Worm (Caenorhabditis elegans) whole organism, mixed stage, embryonic: ENCODE measurements around the gene rnp-3.
"Not testable (repeated sequence)": the region's sequence is repeated elsewhere in the genome, so short reads cannot be mapped to it uniquely, and the experiment has no call there.

Experiments used
- bed-3 ChIP-seq: fragments of 200-800 bp; sonication (Bioruptor generic); optimal IDR thresholded peaks from 3 replicates; lab custom pipeline; 2018; ENCODE audit warnings: mild to moderate bottlenecking, missing genetic modification characterization, moderate library complexity, missing compliant biosample characterization
- ceh-39 ChIP-seq: fragments of 150-350 bp; optimal IDR thresholded peaks from 2 replicates; lab custom pipeline; 2014; ENCODE audit warnings: missing biosample characterization, missing genetic modification characterization
- ces-1 ChIP-seq: fragments of 150-350 bp; optimal IDR thresholded peaks from 2 replicates; lab custom pipeline; 2014; ENCODE audit warnings: missing biosample characterization, missing genetic modification reagents, missing genetic modification characterization
- cnd-1 ChIP-seq: fragments of 200-800 bp; sonication (Bioruptor generic); optimal IDR thresholded peaks from 2 replicates; lab custom pipeline; 2018; ENCODE audit warnings: mild to moderate bottlenecking, missing genetic modification characterization, missing compliant biosample characterization
- drap-1 ChIP-seq: fragments of 200-800 bp; sonication (Bioruptor generic); optimal IDR thresholded peaks from 3 replicates; lab custom pipeline; 2018; ENCODE audit warnings: mild to moderate bottlenecking, missing genetic modification characterization, missing compliant biosample characterization
- elt-1 ChIP-seq: sonication (generic microtip); optimal IDR thresholded peaks from 2 replicates; lab custom pipeline; 2017; ENCODE audit warnings: missing genetic modification characterization, mild to moderate bottlenecking, missing compliant biosample characterization, antibody characterized with exemption, moderate library complexity, borderline replicate concordance; ENCODE audit not compliant: insufficient read depth
- elt-3 ChIP-seq: fragments of 150-350 bp; optimal IDR thresholded peaks from 2 replicates; lab custom pipeline; 2014; ENCODE audit warnings: missing biosample characterization, missing genetic modification characterization
- flh-1 ChIP-seq: fragments of 200-800 bp; sonication (Bioruptor generic); optimal IDR thresholded peaks from 2 replicates; lab custom pipeline; 2018; ENCODE audit warnings: mild to moderate bottlenecking, missing genetic modification characterization, moderate library complexity, missing compliant biosample characterization
- hlh-1 ChIP-seq: fragments of 150-350 bp; optimal IDR thresholded peaks from 2 replicates; lab custom pipeline; 2014; ENCODE audit warnings: missing biosample characterization, missing genetic modification reagents, missing genetic modification characterization
- mls-2 ChIP-seq: sonication (generic microtip); optimal IDR thresholded peaks from 2 replicates; lab custom pipeline; 2016; ENCODE audit warnings: mild to moderate bottlenecking, missing genetic modification characterization, moderate library complexity, missing compliant biosample characterization
- nhr-12 ChIP-seq: fragments of 150-350 bp; optimal IDR thresholded peaks from 2 replicates; lab custom pipeline; 2014; ENCODE audit warnings: missing biosample characterization, missing genetic modification characterization
- nhr-2 ChIP-seq: fragments of 150-350 bp; optimal IDR thresholded peaks from 2 replicates; lab custom pipeline; 2014; ENCODE audit warnings: missing biosample characterization, missing genetic modification characterization
- nhr-237 ChIP-seq: fragments of 150-350 bp; optimal IDR thresholded peaks from 2 replicates; lab custom pipeline; 2014; ENCODE audit warnings: missing biosample characterization, missing genetic modification characterization
- nhr-28 ChIP-seq: fragments of 150-350 bp; optimal IDR thresholded peaks from 2 replicates; lab custom pipeline; 2014; ENCODE audit warnings: missing biosample characterization, missing genetic modification characterization
- nhr-76 ChIP-seq: sonication (generic microtip); optimal IDR thresholded peaks from 2 replicates; lab custom pipeline; 2017; ENCODE audit warnings: missing biosample characterization, missing genetic modification characterization
- pha-4 ChIP-seq: fragments of 150-350 bp; optimal IDR thresholded peaks from 2 replicates; lab custom pipeline; 2018; ENCODE audit warnings: missing biosample characterization, missing genetic modification reagents, missing genetic modification characterization
- sem-2 ChIP-seq: fragments of 200-800 bp; sonication (Bioruptor generic); optimal IDR thresholded peaks from 2 replicates; lab custom pipeline; 2018; ENCODE audit warnings: mild to moderate bottlenecking, missing genetic modification characterization, missing compliant biosample characterization
- snpc-4 ChIP-seq: fragments of 150-350 bp; optimal IDR thresholded peaks from 2 replicates; lab custom pipeline; 2014; ENCODE audit warnings: missing biosample characterization, missing genetic modification characterization
- sptf-1 ChIP-seq: sonication (generic microtip); optimal IDR thresholded peaks from 2 replicates; lab custom pipeline; 2017; ENCODE audit warnings: mild to moderate bottlenecking, missing genetic modification characterization, moderate library complexity, missing compliant biosample characterization
- tbx-8 ChIP-seq: fragments of 200-800 bp; sonication (Bioruptor generic); optimal IDR thresholded peaks from 2 replicates; lab custom pipeline; 2018; ENCODE audit warnings: mild to moderate bottlenecking, missing genetic modification characterization, moderate library complexity, missing compliant biosample characterization
- unc-120 ChIP-seq: sonication (generic microtip); optimal IDR thresholded peaks from 2 replicates; lab custom pipeline; 2017; ENCODE audit warnings: missing genetic modification characterization, missing compliant biosample characterization; ENCODE audit not compliant: poor library complexity, severe bottlenecking
- unc-39 ChIP-seq: fragments of 150-350 bp; optimal IDR thresholded peaks from 2 replicates; lab custom pipeline; 2014; ENCODE audit warnings: missing biosample characterization, missing genetic modification characterization
- unc-62 ChIP-seq: fragments of 150-350 bp; optimal IDR thresholded peaks from 2 replicates; lab custom pipeline; 2014; ENCODE audit warnings: missing biosample characterization, missing genetic modification reagents, missing genetic modification characterization
- zip-8 ChIP-seq: fragments of 150-350 bp; optimal IDR thresholded peaks from 2 replicates; lab custom pipeline; 2014; ENCODE audit warnings: missing biosample characterization, missing genetic modification characterization
- ztf-11 ChIP-seq: fragments of 150-350 bp; optimal IDR thresholded peaks from 2 replicates; lab custom pipeline; 2014; ENCODE audit warnings: missing biosample characterization, missing genetic modification characterization

rnp-3 gene

ce11 chrIV:4173789-4174188 is at the start of gene rnp-3:
rnp-3 (plus strand) TSS chrIV:4174089.
- TF ChIP-seq elt-1: no peak
- TF ChIP-seq nhr-76 (tag; lab: Kevin White, UChicago): no peak
- TF ChIP-seq bed-3 (GFP tag; lab: Kevin White, UChicago): no peak
- TF ChIP-seq flh-1 (GFP tag; lab: Kevin White, UChicago): no peak
- TF ChIP-seq unc-120 (tag; lab: Kevin White, UChicago): no peak
- TF ChIP-seq hlh-1: no peak
- no peak for TF ChIP-seq zip-8
- TF ChIP-seq elt-3 (tag; lab: Kevin White, UChicago): no peak
- no peak for TF ChIP-seq unc-62 (GFP tag; lab: Kevin White, UChicago)
- TF ChIP-seq sptf-1 (tag; lab: Kevin White, UChicago): no peak
- TF ChIP-seq cnd-1 (tag; lab: Kevin White, UChicago): no peak

- TF ChIP-seq snpc-4; drap-1 (GFP tag; lab: Kevin White, UChicago); ztf-11 (tag; lab: Kevin White, UChicago): not testable (repeated sequence)
- TF ChIP-seq, all 35 proteins: peak for 0; not testable (repeated sequence) for 35
Measured at ce11 chrIV:4125657-4126056, 48.2 kb upstream of the rnp-3 start, which contains the start of gene F49F1.7. F49F1.7 (minus strand) TSS chrIV:4125757.

DNA sequence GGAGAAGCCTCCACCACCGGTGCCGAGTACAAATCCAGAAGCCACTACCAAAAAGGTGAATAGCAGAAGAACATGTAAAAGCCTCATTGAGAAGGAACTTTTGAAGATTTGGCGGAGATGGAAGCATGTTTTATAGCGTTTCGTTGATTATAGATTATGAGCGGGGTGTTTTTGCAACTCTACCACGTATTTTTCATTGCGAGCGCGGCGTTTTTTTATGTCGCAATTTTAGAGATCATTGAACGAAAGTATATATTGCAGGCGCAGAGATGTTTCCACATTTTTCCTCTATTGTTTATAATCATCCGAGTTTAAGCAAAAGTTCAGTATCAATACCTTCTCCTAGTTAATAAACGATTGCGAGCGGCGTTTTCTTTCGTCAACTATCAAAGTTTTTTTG is 38.1 kb upstream of the rnp-3 start, which contains the start of gene F49F1.17:
TSS of gene F49F1.17 (minus strand) at position 101 of the 400 bp plus-strand sequence.
- TF ChIP-seq nhr-28 (tag; lab: Kevin White, UChicago) (no peak), nhr-237 (no peak), hlh-1 (no peak), drap-1 (GFP tag; lab: Kevin White, UChicago) (no peak), unc-62 (GFP tag; lab: Kevin White, UChicago) (no peak), ces-1 (no peak), mls-2 (tag; lab: Kevin White, UChicago) (no peak), sptf-1 (tag; lab: Kevin White, UChicago) (no peak), nhr-12 (no peak), flh-1 (GFP tag; lab: Kevin White, UChicago) (no peak), bed-3 (GFP tag; lab: Kevin White, UChicago) (no peak), snpc-4 (no peak), nhr-2 (tag; lab: Kevin White, UChicago) (no peak)
- TF ChIP-seq, all 35 proteins: peak for 0

DNA sequence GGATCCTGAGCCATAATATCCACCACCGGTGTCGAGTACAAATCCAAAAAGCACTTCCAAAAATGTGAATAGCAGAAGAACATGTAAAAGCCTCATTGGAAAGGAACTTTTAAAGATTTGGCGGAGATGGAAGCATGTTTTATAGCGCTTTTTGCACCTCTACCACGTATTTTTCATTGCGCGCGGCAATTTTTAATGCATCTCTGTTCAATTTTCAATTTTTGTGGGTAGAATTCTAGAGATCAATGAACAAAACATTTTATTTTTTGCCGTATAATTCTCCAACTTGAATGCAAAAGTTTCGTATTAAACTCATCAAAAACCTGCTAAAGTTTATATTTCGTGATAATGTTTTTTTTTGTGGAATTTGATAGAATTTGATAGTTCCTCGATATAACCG is 36.4 kb upstream of the rnp-3 start, which contains the start of gene F49F1.9:
TSS of gene F49F1.9 (minus strand) at position 101 of the 400 bp plus-strand sequence.
- TF ChIP-seq sem-2 (GFP tag; lab: Kevin White, UChicago) (no peak), ceh-39 (no peak)
- TF ChIP-seq, all 35 proteins: peak for 0

DNA sequence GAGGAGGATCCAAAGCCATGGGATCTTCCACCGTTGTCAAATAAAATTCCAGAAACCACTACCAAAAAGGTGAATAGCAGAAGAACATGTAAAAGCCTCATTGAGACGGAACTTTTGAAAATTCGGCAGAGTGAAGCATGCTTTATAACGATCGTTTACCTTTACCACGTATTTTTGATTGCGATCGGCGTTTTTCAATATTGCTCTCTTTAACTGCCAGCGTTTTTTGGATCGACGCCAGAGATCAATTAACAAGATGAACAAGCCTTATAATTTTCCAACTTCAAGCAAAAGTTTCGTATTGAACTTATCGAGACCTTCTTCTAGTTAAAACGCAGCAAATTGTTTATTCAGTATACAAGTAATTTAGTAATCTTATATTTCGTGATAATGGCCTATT is 34.9 kb upstream of the rnp-3 start, which contains the start of gene F49F1.10:
TSS of gene F49F1.10 (minus strand) at position 101 of the 400 bp plus-strand sequence.
- no peak for TF ChIP-seq tbx-8 (GFP tag; lab: Kevin White, UChicago)
- no peak for TF ChIP-seq hlh-1
- no peak for TF ChIP-seq cnd-1 (tag; lab: Kevin White, UChicago)
- no peak for TF ChIP-seq ces-1

DNA sequence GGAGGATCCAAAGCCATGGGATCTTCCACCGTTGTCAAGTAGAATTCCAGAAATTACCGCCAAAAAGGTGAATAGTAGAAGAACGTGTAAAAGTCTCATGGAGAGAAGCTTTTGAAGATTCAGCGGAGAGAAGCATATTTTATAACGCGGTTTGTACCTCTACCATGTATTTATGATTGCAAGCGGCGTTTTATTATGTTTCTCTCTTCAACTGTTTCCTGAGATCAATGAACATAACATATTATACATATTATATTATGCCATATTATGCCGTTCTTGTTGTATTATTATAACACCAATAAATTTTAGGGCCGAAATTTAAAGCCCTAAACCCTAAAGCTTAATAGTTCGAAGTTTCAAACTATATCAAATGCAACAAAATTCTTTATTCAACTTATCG is 33.6 kb upstream of the rnp-3 start, which contains the start of gene F49F1.18:
TSS of gene F49F1.18 (minus strand) at position 101 of the 400 bp plus-strand sequence.
- TF ChIP-seq bed-3 (GFP tag; lab: Kevin White, UChicago): no peak
- no peak for TF ChIP-seq pha-4 (tag; lab: Kevin White, UChicago)
- TF ChIP-seq snpc-4: no peak

- TF ChIP-seq mls-2 (tag; lab: Kevin White, UChicago): no peak
Measured at ce11 chrIV:4141311-4141710, 32.6 kb upstream of the rnp-3 start, which contains the start of gene F49F1.11. F49F1.11 (minus strand) TSS chrIV:4141411.

ce11 chrIV:4142986-4143385 is 30.9 kb upstream of the rnp-3 start, which contains the start of gene F49F1.12:
F49F1.12 (minus strand) TSS chrIV:4143086.
- TF ChIP-seq unc-39; bed-3 (GFP tag; lab: Kevin White, UChicago); elt-1: not testable (repeated sequence)
